Fruit fly (Drosophila melanogaster) whole organism, embryonic: ENCODE data around the gene CG32344.

Experiments used
- Bteb2 ChIP-seq: fragments of 200-800 bp; sonication (Bioruptor generic); optimal IDR thresholded peaks from 2 replicates; lab custom pipeline; 2016; ENCODE audit warnings: missing biosample characterization, missing genetic modification characterization
- CG10147 ChIP-seq: fragments of 200-800 bp; sonication (Bioruptor generic); optimal IDR thresholded peaks from 2 replicates; lab custom pipeline; 2019; ENCODE audit warnings: missing biosample characterization, mild to moderate bottlenecking, missing genetic modification characterization, moderate library complexity
- CG10274 ChIP-seq: fragments of 200-800 bp; sonication (Bioruptor generic); optimal IDR thresholded peaks from 3 replicates; lab custom pipeline; 2017; ENCODE audit warnings: missing biosample characterization, mild to moderate bottlenecking, missing genetic modification characterization
- CG11695 ChIP-seq: fragments of 200-800 bp; sonication (Bioruptor generic); IDR thresholded peaks from 3 replicates; pipeline ENCODE4 v1.3.6; 2022; ENCODE audit warnings: missing biosample characterization, missing genetic modification characterization
- CG12219 ChIP-seq: fragments of 200-800 bp; sonication (Bioruptor generic); optimal IDR thresholded peaks from 3 replicates; lab custom pipeline; 2018; ENCODE audit warnings: missing biosample characterization, mild to moderate bottlenecking, missing genetic modification characterization
- CG15269 ChIP-seq: fragments of 200-800 bp; sonication (Bioruptor generic); optimal IDR thresholded peaks from 2 replicates; lab custom pipeline; 2018; ENCODE audit warnings: missing biosample characterization, mild to moderate bottlenecking, missing genetic modification characterization, moderate library complexity
- CG15601 ChIP-seq: fragments of 200-800 bp; sonication (Bioruptor generic); optimal IDR thresholded peaks from 3 replicates; lab custom pipeline; 2019; ENCODE audit warnings: missing biosample characterization, mild to moderate bottlenecking, missing genetic modification characterization, moderate library complexity
- CG18476 ChIP-seq: fragments of 200-800 bp; sonication (Bioruptor generic); optimal IDR thresholded peaks from 2 replicates; lab custom pipeline; 2016; ENCODE audit warnings: missing biosample characterization, mild to moderate bottlenecking, missing genetic modification characterization
- CG2678 ChIP-seq: fragments of 200-800 bp; sonication (Bioruptor generic); optimal IDR thresholded peaks from 3 replicates; lab custom pipeline; 2019; ENCODE audit warnings: missing biosample characterization, mild to moderate bottlenecking, missing genetic modification characterization, moderate library complexity
- CG2712 ChIP-seq: fragments of 200-800 bp; optimal IDR thresholded peaks from 3 replicates; lab custom pipeline; 2019; ENCODE audit warnings: missing biosample characterization, mild to moderate bottlenecking, missing genetic modification characterization, moderate library complexity
- CG31388 ChIP-seq: fragments of 200-800 bp; sonication (Bioruptor generic); optimal IDR thresholded peaks from 2 replicates; lab custom pipeline; 2016; ENCODE audit warnings: missing biosample characterization, missing genetic modification characterization
- CG43689 ChIP-seq: fragments of 200-800 bp; sonication (Bioruptor generic); IDR thresholded peaks from 2 replicates; pipeline ENCODE4 v1.3.6; 2022; ENCODE audit warnings: missing biosample characterization, missing genetic modification characterization
- CG6854 ChIP-seq: fragments of 200-800 bp; sonication (Bioruptor generic); optimal IDR thresholded peaks from 3 replicates; lab custom pipeline; 2017; ENCODE audit warnings: missing biosample characterization, mild to moderate bottlenecking, missing genetic modification characterization
- CG7839 ChIP-seq: fragments of 200-800 bp; sonication (Bioruptor generic); optimal IDR thresholded peaks from 3 replicates; lab custom pipeline; 2018; ENCODE audit warnings: missing biosample characterization, mild to moderate bottlenecking, missing genetic modification characterization, moderate library complexity
- CkIIα-i1 ChIP-seq: fragments of 200-800 bp; sonication (Bioruptor generic); IDR thresholded peaks from 2 replicates; pipeline ENCODE4 v1.3.6; 2022; ENCODE audit warnings: missing biosample characterization, missing genetic modification characterization
- CrebB ChIP-seq: fragments of 200-800 bp; sonication (Bioruptor generic); optimal IDR thresholded peaks from 3 replicates; lab custom pipeline; 2018; ENCODE audit warnings: missing biosample characterization, mild to moderate bottlenecking, missing genetic modification characterization
- Ets65A ChIP-seq: fragments of 200-800 bp; sonication (Bioruptor generic); peaks from one replicate; lab custom pipeline; 2016; ENCODE audit warnings: missing biosample characterization, missing genetic modification characterization
- Ets97D ChIP-seq: fragments of 200-800 bp; sonication (Bioruptor generic); optimal IDR thresholded peaks from 3 replicates; lab custom pipeline; 2016; ENCODE audit warnings: missing biosample characterization, missing genetic modification characterization
- GATAe ChIP-seq: fragments of 200-800 bp; sonication (Bioruptor generic); conservative IDR thresholded peaks from 2 replicates; pipeline ENCODE4 v1.3.6; 2022; ENCODE audit warnings: missing biosample characterization, missing genetic modification characterization
- Gug ChIP-seq: fragments of 200-800 bp; sonication (Bioruptor generic); IDR thresholded peaks from 4 replicates; pipeline ENCODE4 v1.3.6; 2022; ENCODE audit warnings: missing biosample characterization, missing genetic modification characterization
- HmgD ChIP-seq: fragments of 200-800 bp; sonication (Bioruptor generic); optimal IDR thresholded peaks from 3 replicates; lab custom pipeline; 2016; ENCODE audit warnings: missing biosample characterization, missing genetic modification characterization
- Hr51 ChIP-seq, 2 experiments: fragments of 200-800 bp; sonication (Bioruptor generic); optimal IDR thresholded peaks; 2 replicates in 1 of 2; 3 replicates in 1 of 2; lab custom pipeline; 2016 to 2018; ENCODE audit warnings: missing biosample characterization in 2 of 2, missing genetic modification characterization in 2 of 2, mild to moderate bottlenecking in 1 of 2, moderate library complexity in 1 of 2
- Jarid2 ChIP-seq: fragments of 200-800 bp; sonication (Bioruptor generic); optimal IDR thresholded peaks from 3 replicates; lab custom pipeline; 2017; ENCODE audit warnings: mild to moderate bottlenecking, missing biosample characterization, missing genetic modification reagents, missing genetic modification characterization
- Sox100B ChIP-seq: fragments of 200-800 bp; sonication (Bioruptor generic); optimal IDR thresholded peaks from 3 replicates; lab custom pipeline; 2018; ENCODE audit warnings: missing biosample characterization, mild to moderate bottlenecking, missing genetic modification characterization
- aop ChIP-seq: fragments of 200-800 bp; sonication (Bioruptor generic); IDR thresholded peaks from 2 replicates; pipeline ENCODE4 v1.3.6; 2022; ENCODE audit warnings: missing biosample characterization, missing genetic modification characterization
- cas ChIP-seq: fragments of 200-800 bp; sonication (Bioruptor generic); IDR thresholded peaks from 2 replicates; pipeline ENCODE4 v1.3.6; 2022; ENCODE audit warnings: missing biosample characterization, missing genetic modification characterization
- caup ChIP-seq: fragments of 200-800 bp; sonication (Bioruptor generic); optimal IDR thresholded peaks from 3 replicates; lab custom pipeline; 2017; ENCODE audit warnings: missing biosample characterization, mild to moderate bottlenecking, missing genetic modification characterization, moderate library complexity; ENCODE audit not compliant: severe bottlenecking
- chinmo ChIP-seq: fragments of 200-800 bp; sonication (Bioruptor generic); IDR thresholded peaks from 4 replicates; pipeline ENCODE4 v1.3.6; 2022; ENCODE audit warnings: missing biosample characterization, missing genetic modification characterization; ENCODE audit not compliant: partially characterized antibody
- dati ChIP-seq: fragments of 200-800 bp; sonication (Bioruptor generic); IDR thresholded peaks from 2 replicates; pipeline ENCODE4 v1.3.6; 2022; ENCODE audit warnings: missing biosample characterization, missing genetic modification characterization
- dpn ChIP-seq, 2 experiments: fragments of 200-800 bp; sonication (Bioruptor generic); optimal IDR thresholded peaks; 3 replicates each; lab custom pipeline; 2016; ENCODE audit warnings: missing biosample characterization in 2 of 2, missing genetic modification characterization in 2 of 2
- ftz-f1 ChIP-seq: fragments of 200-800 bp; sonication (Bioruptor generic); optimal IDR thresholded peaks from 2 replicates; lab custom pipeline; 2016; ENCODE audit warnings: missing biosample characterization, missing genetic modification characterization
- gcm ChIP-seq: fragments of 200-800 bp; sonication (Bioruptor generic); optimal IDR thresholded peaks from 2 replicates; lab custom pipeline; 2019; ENCODE audit warnings: missing biosample characterization, mild to moderate bottlenecking, missing genetic modification characterization, moderate library complexity
- gro ChIP-seq: fragments of 200-800 bp; sonication (Bioruptor generic); optimal IDR thresholded peaks from 2 replicates; lab custom pipeline; 2016; ENCODE audit warnings: missing biosample characterization, missing genetic modification characterization
- hb ChIP-seq: fragments of 200-800 bp; sonication (Bioruptor generic); IDR thresholded peaks from 3 replicates; pipeline ENCODE4 v1.3.6; 2022; ENCODE audit warnings: missing biosample characterization, missing genetic modification characterization; ENCODE audit not compliant: partially characterized antibody
- hth ChIP-seq: fragments of >200 bp; optimal IDR thresholded peaks from 2 replicates; lab custom pipeline; 2017; ENCODE audit warnings: inconsistent platforms
- jumu ChIP-seq: fragments of 200-800 bp; sonication (Bioruptor generic); optimal IDR thresholded peaks from 3 replicates; lab custom pipeline; 2016; ENCODE audit warnings: missing biosample characterization, missing genetic modification characterization
- kah ChIP-seq: fragments of 200-800 bp; sonication (Bioruptor generic); optimal IDR thresholded peaks from 2 replicates; lab custom pipeline; 2018; ENCODE audit warnings: missing biosample characterization, mild to moderate bottlenecking, missing genetic modification characterization
- lbe ChIP-seq: fragments of 200-800 bp; sonication (Bioruptor generic); optimal IDR thresholded peaks from 2 replicates; lab custom pipeline; 2016; ENCODE audit warnings: missing biosample characterization, mild to moderate bottlenecking, missing genetic modification characterization
- nerfin-1 ChIP-seq: fragments of 200-800 bp; sonication (Bioruptor generic); optimal IDR thresholded peaks from 3 replicates; lab custom pipeline; 2019; ENCODE audit warnings: missing biosample characterization, mild to moderate bottlenecking, missing genetic modification characterization, moderate library complexity
- p53 ChIP-seq: fragments of 200-800 bp; sonication (Bioruptor generic); optimal IDR thresholded peaks from 2 replicates; lab custom pipeline; 2016; ENCODE audit warnings: missing biosample characterization, missing genetic modification characterization
- rib ChIP-seq: fragments of 200-800 bp; sonication (Bioruptor generic); IDR thresholded peaks from 2 replicates; pipeline ENCODE4 v1.3.6; 2022; ENCODE audit warnings: missing biosample characterization, missing genetic modification characterization
- row ChIP-seq: fragments of 200-800 bp; sonication (Bioruptor generic); IDR thresholded peaks from 3 replicates; pipeline ENCODE4 v1.3.6; 2022; ENCODE audit warnings: missing biosample characterization, missing genetic modification characterization
- run ChIP-seq: fragments of 200-800 bp; sonication (Bioruptor generic); optimal IDR thresholded peaks from 3 replicates; lab custom pipeline; 2018; ENCODE audit warnings: missing biosample characterization, mild to moderate bottlenecking, missing genetic modification characterization
- schlank ChIP-seq: fragments of 200-800 bp; sonication (Bioruptor generic); optimal IDR thresholded peaks from 2 replicates; lab custom pipeline; 2018; ENCODE audit warnings: missing biosample characterization, mild to moderate bottlenecking, missing genetic modification characterization
- sens ChIP-seq: fragments of 200-800 bp; sonication (Bioruptor generic); peaks from one replicate; lab custom pipeline; 2016; ENCODE audit warnings: missing biosample characterization, missing genetic modification characterization
- shn ChIP-seq: fragments of 200-800 bp; sonication (Bioruptor generic); optimal IDR thresholded peaks from 3 replicates; lab custom pipeline; 2016; ENCODE audit warnings: missing biosample characterization, missing genetic modification characterization
- so ChIP-seq: fragments of 200-800 bp; sonication (Bioruptor generic); IDR thresholded peaks from 3 replicates; pipeline ENCODE4 v1.3.6; 2022; ENCODE audit warnings: missing biosample characterization, missing genetic modification characterization
- tll ChIP-seq, 2 experiments: fragments of 200-800 bp in 1 of 2; fragments of >200 bp in 1 of 2; sonication (Bioruptor generic) in 1 of 2; optimal IDR thresholded peaks; 2 replicates each; lab custom pipeline; 2017 to 2019; ENCODE audit warnings: missing biosample characterization in 2 of 2, missing genetic modification characterization in 2 of 2, mild to moderate bottlenecking in 1 of 2, moderate library complexity in 1 of 2
- unc-4 ChIP-seq: fragments of 200-800 bp; sonication (Bioruptor generic); IDR thresholded peaks from 2 replicates; pipeline ENCODE4 v1.3.6; 2022; ENCODE audit warnings: missing biosample characterization, missing genetic modification characterization; ENCODE audit not compliant: partially characterized antibody
- wdn ChIP-seq: fragments of 200-800 bp; sonication (Bioruptor generic); IDR thresholded peaks from 2 replicates; pipeline ENCODE4 v1.3.6; 2022; ENCODE audit warnings: missing biosample characterization, missing genetic modification characterization
- z ChIP-seq: fragments of 200-800 bp; sonication (Bioruptor generic); IDR thresholded peaks from 3 replicates; pipeline ENCODE4 v1.3.6; 2022; ENCODE audit warnings: missing biosample characterization, missing genetic modification characterization

CG32344 gene

DNA sequence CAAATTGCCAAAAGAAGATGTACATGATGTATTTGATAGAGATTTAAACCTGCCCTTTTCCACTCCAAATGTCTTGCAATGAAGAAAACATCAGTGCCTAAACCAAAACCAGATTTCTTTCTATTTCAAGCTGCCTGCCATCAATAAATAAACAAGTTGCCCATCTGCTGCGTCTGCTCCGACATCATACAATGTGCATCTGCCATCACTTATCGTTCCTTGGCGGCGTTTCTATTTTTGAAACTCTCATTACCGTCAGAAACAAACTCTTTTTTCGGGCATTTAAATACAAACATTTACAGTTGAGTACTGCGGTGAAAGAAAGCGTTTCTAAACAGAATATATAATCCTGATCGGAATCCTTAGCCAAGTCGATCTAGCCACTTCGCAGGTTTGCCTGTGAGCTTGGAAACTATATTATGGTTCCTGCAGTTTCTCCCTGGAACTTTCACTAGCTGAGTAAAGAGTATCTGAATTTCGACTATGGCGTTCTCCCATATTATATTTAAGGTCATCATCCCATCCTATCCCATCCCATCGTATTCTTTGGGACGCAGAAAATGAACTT, 29.6 kb downstream of the CG32344 start (continued):
- TF ChIP-seq CG12219 (GFP tag; lab: Kevin White, UChicago), result peak; percentile 23
- no peak for TF ChIP-seq run (tag; lab: Kevin White, UChicago)
- TF ChIP-seq ftz-f1 (GFP tag; lab: Kevin White, UChicago), result no peak
- TF ChIP-seq Sox100B (GFP tag; lab: Kevin White, UChicago), result no peak
- no peak for TF ChIP-seq shn (GFP tag; lab: Kevin White, UChicago)
- peak; percentile 49 for TF ChIP-seq CG10274
- peak; percentile 13 for TF ChIP-seq nerfin-1 (tag; lab: Kevin White, UChicago)
- TF ChIP-seq kah, result peak; percentile 15
- no peak for TF ChIP-seq hb (GFP tag; lab: Robert Waterston, UW)
- TF ChIP-seq CG31388 (GFP tag; lab: Kevin White, UChicago), result no peak
- peak; percentile 72 for TF ChIP-seq CG2712 (tag; lab: Kevin White, UChicago)
- TF ChIP-seq gro (GFP tag; lab: Kevin White, UChicago), result no peak
- TF ChIP-seq GATAe (GFP tag; lab: Robert Waterston, UW), result no peak
- no peak for TF ChIP-seq dpn (GFP tag; optimal IDR thresholded peaks at IDR 0.05; lab: Kevin White, UChicago)
- peak; percentile 54 for TF ChIP-seq CG15601 (tag; lab: Kevin White, UChicago)
- TF ChIP-seq CrebB (tag; lab: Kevin White, UChicago), result no peak
- TF ChIP-seq CG2678 (tag; lab: Kevin White, UChicago), result peak; percentile 47
- TF ChIP-seq caup (GFP tag; lab: Kevin White, UChicago), result no peak
- no peak for TF ChIP-seq unc-4
- TF ChIP-seq HmgD, result no peak
- TF ChIP-seq z (GFP tag; lab: Robert Waterston, UW), result no peak
- TF ChIP-seq wdn (GFP tag; lab: Robert Waterston, UW), result no peak
- TF ChIP-seq aop (GFP tag; lab: Robert Waterston, UW), result no peak
- no peak for TF ChIP-seq Ets97D
- no peak for TF ChIP-seq CG10147
- TF ChIP-seq tll (GFP tag; optimal IDR thresholded peaks at IDR 0.05; lab: Kevin White, UChicago), result no peak
- TF ChIP-seq lbe (GFP tag; lab: Kevin White, UChicago), result no peak
- no peak for TF ChIP-seq dati (GFP tag; lab: Robert Waterston, UW)
- TF ChIP-seq CG15269 (tag; lab: Kevin White, UChicago), result no peak
- TF ChIP-seq Hr51 (GFP tag; optimal IDR thresholded peaks at IDR 0.05; lab: Kevin White, UChicago), result no peak
- no peak for TF ChIP-seq CG11695
- TF ChIP-seq schlank (tag; lab: Kevin White, UChicago), result no peak
- peak; percentile 91 for TF ChIP-seq sens (GFP tag; lab: Kevin White, UChicago)
- TF ChIP-seq CG6854 (GFP tag; lab: Kevin White, UChicago), result no peak
- TF ChIP-seq rib (GFP tag; lab: Robert Waterston, UW), result no peak
- no peak for TF ChIP-seq hth (lab: Kevin White, UChicago)
- TF ChIP-seq Bteb2 (GFP tag; lab: Kevin White, UChicago), result no peak
- TF ChIP-seq CG18476 (GFP tag; lab: Kevin White, UChicago), result no peak
- no peak for TF ChIP-seq CG7839 (tag; lab: Kevin White, UChicago)
- TF ChIP-seq row, result peak; percentile 32; the same call in 2 of the 3 replicates
- TF ChIP-seq p53 (GFP tag; lab: Kevin White, UChicago), result no peak
- TF ChIP-seq CkIIα-i1 (GFP tag; lab: Robert Waterston, UW), result no peak
- TF ChIP-seq Gug (GFP tag; lab: Robert Waterston, UW), result no peak; the same call in 3 of the 4 replicates
- peak; percentile 22 for TF ChIP-seq jumu (GFP tag; lab: Kevin White, UChicago)
- TF ChIP-seq gcm, result no peak
- TF ChIP-seq CG43689 (GFP tag; lab: Robert Waterston, UW), result no peak
- TF ChIP-seq Jarid2 (GFP tag; lab: Kevin White, UChicago), result no peak
- no peak for TF ChIP-seq cas (GFP tag; lab: Robert Waterston, UW)
- no peak for TF ChIP-seq Ets65A (GFP tag; lab: Kevin White, UChicago)
- no peak for TF ChIP-seq so (GFP tag; lab: Robert Waterston, UW)
- TF ChIP-seq chinmo (GFP tag; lab: Robert Waterston, UW), result 0 out of 4 replicates have a peak, but pooled peaks have one; percentile 63
